Fruit fly (Drosophila melanogaster): Measurements from ENCODE around the gene RpS3A.

Gene RpS3A

dm6 chr4:67063-67684, at the start of gene RpS3A:
TSS of gene RpS3A (minus strand) at chr4:67207.
- TF ChIP-seq usp (GFP tag; optimal IDR thresholded peaks at IDR 0.05) = no peak
- no peak for TF ChIP-seq Dll (optimal IDR thresholded peaks at IDR 0.05)
- TF ChIP-seq EcR (GFP tag; optimal IDR thresholded peaks at IDR 0.05) = no peak
- TF ChIP-seq psq (optimal IDR thresholded peaks at IDR 0.05) = no peak
- TF ChIP-seq pan (optimal IDR thresholded peaks at IDR 0.05) = no peak
- no peak for TF ChIP-seq CG8478 (optimal IDR thresholded peaks at IDR 0.05)

- no peak for TF ChIP-seq psq (optimal IDR thresholded peaks at IDR 0.05)
- TF ChIP-seq usp (GFP tag; optimal IDR thresholded peaks at IDR 0.05) = no peak
- TF ChIP-seq CG8478 (optimal IDR thresholded peaks at IDR 0.05) = no peak
- no peak for TF ChIP-seq EcR (GFP tag; optimal IDR thresholded peaks at IDR 0.05)
- no peak for TF ChIP-seq Dll (optimal IDR thresholded peaks at IDR 0.05)
- no peak for TF ChIP-seq pan (optimal IDR thresholded peaks at IDR 0.05)
These were observed 35.1 kb upstream of the RpS3A start for dm6 chr4:102155-102554.

DNA sequence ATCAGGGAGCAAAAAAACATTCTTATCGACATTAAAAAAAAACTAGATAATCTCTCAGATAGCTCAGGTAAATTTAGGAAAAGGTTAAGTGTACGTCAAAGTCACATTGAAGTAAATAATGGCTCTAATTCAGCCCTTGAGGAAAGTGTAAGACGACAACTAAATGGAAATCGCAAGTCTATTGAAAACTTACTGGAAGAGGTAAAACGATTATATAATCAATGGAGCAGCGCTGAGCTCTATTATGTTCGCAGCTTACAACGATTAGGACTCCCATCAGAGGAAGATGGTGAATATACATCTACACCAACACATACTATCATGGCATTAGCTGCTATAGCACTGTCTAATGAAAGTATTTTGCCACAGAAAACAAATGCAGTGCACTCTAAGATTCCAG, 25.0 kb upstream of the RpS3A start:
- TF ChIP-seq CG8478 (optimal IDR thresholded peaks at IDR 0.05) (no peak), EcR (GFP tag; optimal IDR thresholded peaks at IDR 0.05) (no peak), psq (optimal IDR thresholded peaks at IDR 0.05) (no peak), usp (GFP tag; optimal IDR thresholded peaks at IDR 0.05) (no peak), pan (optimal IDR thresholded peaks at IDR 0.05) (no peak), Dll (optimal IDR thresholded peaks at IDR 0.05) (no peak)

- no peak for TF ChIP-seq pan (optimal IDR thresholded peaks at IDR 0.05)
- no peak for TF ChIP-seq Dll (optimal IDR thresholded peaks at IDR 0.05)
- no peak for TF ChIP-seq usp (GFP tag; optimal IDR thresholded peaks at IDR 0.05)
These were observed 22.7 kb upstream of the RpS3A start for dm6 chr4:89709-90108.

DNA sequence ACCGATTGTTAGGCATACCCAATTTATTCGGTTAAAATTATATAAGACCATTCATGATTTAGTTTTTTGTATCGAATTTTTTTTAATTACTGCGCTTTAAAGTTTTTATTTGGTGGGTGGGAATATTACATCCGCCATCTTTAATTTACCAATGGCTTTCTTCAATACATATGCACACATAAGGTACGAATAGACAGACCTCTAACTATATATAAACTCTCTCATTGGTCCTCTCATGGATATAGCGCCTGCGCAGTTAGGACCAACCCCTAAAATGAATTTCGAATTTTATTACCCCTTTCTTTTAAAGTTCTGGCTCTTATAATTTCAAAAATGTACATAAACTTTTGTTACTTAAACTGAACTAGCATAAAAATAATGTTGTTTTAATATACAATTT, 20.3 kb upstream of the RpS3A start:
- no peak for TF ChIP-seq Dll (optimal IDR thresholded peaks at IDR 0.05)
- TF ChIP-seq psq (optimal IDR thresholded peaks at IDR 0.05) = no peak
- no peak for TF ChIP-seq usp (GFP tag; optimal IDR thresholded peaks at IDR 0.05)
- TF ChIP-seq pan (optimal IDR thresholded peaks at IDR 0.05) = no peak
- TF ChIP-seq CG8478 (optimal IDR thresholded peaks at IDR 0.05) = no peak
- TF ChIP-seq EcR (GFP tag; optimal IDR thresholded peaks at IDR 0.05) = no peak

dm6 chr4:84868-85267, 17.9 kb upstream of the RpS3A start:
- TF ChIP-seq CG8478 (optimal IDR thresholded peaks at IDR 0.05) (no peak), usp (GFP tag; optimal IDR thresholded peaks at IDR 0.05) (no peak), pan (optimal IDR thresholded peaks at IDR 0.05) (no peak), psq (optimal IDR thresholded peaks at IDR 0.05) (no peak), Dll (optimal IDR thresholded peaks at IDR 0.05) (no peak), EcR (GFP tag; optimal IDR thresholded peaks at IDR 0.05) (no peak)

dm6 chr4:76157-76556, 9.2 kb upstream of the RpS3A start:
- TF ChIP-seq usp (GFP tag; optimal IDR thresholded peaks at IDR 0.05) (no peak), psq (optimal IDR thresholded peaks at IDR 0.05) (no peak), Dll (optimal IDR thresholded peaks at IDR 0.05) (no peak), EcR (GFP tag; optimal IDR thresholded peaks at IDR 0.05) (no peak), CG8478 (optimal IDR thresholded peaks at IDR 0.05) (no peak), pan (optimal IDR thresholded peaks at IDR 0.05) (no peak)

dm6 chr4:70127-70904, 3.3 kb upstream of the RpS3A start:
- TF ChIP-seq EcR (GFP tag; optimal IDR thresholded peaks at IDR 0.05) (no peak), Dll (optimal IDR thresholded peaks at IDR 0.05) (no peak), usp (GFP tag; optimal IDR thresholded peaks at IDR 0.05) (no peak), CG8478 (optimal IDR thresholded peaks at IDR 0.05) (no peak), psq (optimal IDR thresholded peaks at IDR 0.05) (no peak), pan (optimal IDR thresholded peaks at IDR 0.05) (no peak)

DNA sequence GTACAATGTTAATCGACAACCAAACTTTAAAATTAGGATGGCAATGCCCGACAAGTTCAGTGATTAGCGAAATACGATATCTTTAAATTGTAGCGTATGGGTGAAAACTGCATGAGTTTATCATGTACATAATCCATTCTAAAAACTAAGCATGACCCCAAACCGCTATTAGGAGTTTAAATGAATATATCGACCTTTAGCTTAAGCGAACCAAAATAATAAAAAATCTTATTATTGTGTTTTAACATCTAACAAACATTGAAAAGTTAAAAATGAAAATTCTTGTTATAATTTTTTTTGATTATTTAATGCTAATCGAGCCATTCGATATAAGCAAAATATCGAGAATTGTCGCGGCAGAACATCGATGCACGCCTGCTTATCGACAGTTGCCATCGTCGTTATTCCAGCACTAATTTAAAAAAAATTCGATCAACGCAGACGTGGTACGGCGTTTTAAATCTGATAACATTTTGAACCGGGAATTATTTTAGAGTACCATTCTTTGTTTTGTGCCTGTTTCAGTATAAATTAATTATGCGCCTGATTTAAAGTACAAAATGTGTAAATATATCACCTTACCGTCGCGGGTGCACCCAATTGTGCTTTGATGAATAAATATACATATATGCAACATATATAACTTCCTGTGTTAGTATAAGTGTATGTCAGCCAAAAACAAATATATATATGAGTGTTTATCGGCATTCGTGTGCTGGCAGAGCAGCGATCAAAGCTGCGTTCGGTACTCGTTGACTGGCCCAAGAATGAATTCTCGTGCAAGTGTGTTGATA, 2.1 kb upstream of the RpS3A start, which contains the start of gene pan:
pan (plus strand) TSS at position 378 of the 794 bp plus-strand sequence.
- TF ChIP-seq EcR (GFP tag; optimal IDR thresholded peaks at IDR 0.05) (no peak), usp (GFP tag; optimal IDR thresholded peaks at IDR 0.05) (no peak), Dll (optimal IDR thresholded peaks at IDR 0.05) (no peak), psq (optimal IDR thresholded peaks at IDR 0.05) (no peak)

DNA sequence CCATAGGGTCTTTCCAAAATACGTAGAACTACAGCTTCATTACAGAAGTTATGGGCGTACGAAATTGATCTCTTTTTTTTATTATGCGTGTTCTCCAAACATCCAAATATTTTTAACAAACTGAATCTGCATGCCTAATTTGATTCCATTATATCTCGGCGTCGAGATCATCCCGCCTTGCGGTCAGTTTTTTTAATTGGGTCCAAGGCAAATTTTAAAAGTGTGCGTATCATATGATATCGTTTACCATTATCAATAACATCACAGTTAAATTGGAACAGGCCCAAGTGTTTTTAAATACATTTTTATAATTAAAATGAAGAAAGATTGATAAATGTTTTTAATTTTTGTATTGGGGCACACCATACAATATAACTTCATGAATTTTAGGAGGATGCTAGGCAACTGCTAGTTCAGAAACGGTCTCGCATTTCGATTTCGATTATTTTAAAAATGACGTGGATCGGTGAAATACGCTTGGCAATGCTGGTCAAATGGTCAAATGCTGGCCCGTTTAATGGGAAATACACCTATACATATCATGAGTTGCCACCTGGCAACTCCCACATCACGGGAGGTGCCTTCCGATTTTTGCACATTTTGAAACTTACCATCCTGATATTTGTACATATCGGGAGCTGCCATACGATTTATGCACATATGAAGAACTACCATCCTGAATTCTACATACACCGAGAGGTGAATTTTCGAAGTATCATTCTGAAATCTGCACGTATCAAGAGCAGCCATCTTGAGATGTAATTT, 1.4 kb upstream of the RpS3A start:
- TF ChIP-seq usp (GFP tag; optimal IDR thresholded peaks at IDR 0.05) (no peak), pan (optimal IDR thresholded peaks at IDR 0.05) (no peak), psq (optimal IDR thresholded peaks at IDR 0.05) (no peak), EcR (GFP tag; optimal IDR thresholded peaks at IDR 0.05) (no peak), Dll (optimal IDR thresholded peaks at IDR 0.05) (no peak), CG8478 (optimal IDR thresholded peaks at IDR 0.05) (no peak)

DNA sequence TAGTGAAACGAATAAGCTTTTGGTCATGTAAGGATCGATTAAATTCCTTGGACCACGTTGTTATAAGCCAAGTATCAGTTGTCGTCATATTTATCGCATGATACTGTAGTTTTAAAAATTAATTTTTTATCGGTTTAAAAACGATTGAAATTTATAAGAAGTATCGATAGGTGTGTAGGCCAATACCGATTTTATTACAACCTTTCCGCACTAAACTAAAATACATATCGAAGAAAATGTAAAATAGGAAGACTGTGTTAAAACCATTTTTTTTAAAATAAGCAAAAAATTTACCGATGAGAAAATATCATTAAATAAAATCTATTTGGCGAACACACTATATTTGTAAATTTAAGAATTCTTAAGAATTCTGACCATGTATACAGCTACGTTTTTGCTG, 3.7 kb downstream of the RpS3A start:
- TF ChIP-seq pan (optimal IDR thresholded peaks at IDR 0.05) (no peak), psq (optimal IDR thresholded peaks at IDR 0.05) (no peak), EcR (GFP tag; optimal IDR thresholded peaks at IDR 0.05) (no peak), CG8478 (optimal IDR thresholded peaks at IDR 0.05) (no peak), usp (GFP tag; optimal IDR thresholded peaks at IDR 0.05) (no peak), Dll (optimal IDR thresholded peaks at IDR 0.05) (no peak)

Data from whole organism.